Worm (Caenorhabditis elegans) whole organism, L1 larva: ENCODE results near the gene B0001.5.
"Not testable (repeated sequence)": the region's sequence is repeated elsewhere in the genome, so short reads cannot be mapped to it uniquely, and the experiment has no call there.

Experiments
- C16A3.4 ChIP-seq: fragments of 150-350 bp; optimal IDR thresholded peaks from 2 replicates; lab custom pipeline; 2014; ENCODE audit warnings: missing biosample characterization, missing genetic modification characterization
- C34B4.2 ChIP-seq: sonication (generic microtip); optimal IDR thresholded peaks from 2 replicates; lab custom pipeline; 2017; ENCODE audit warnings: mild to moderate bottlenecking, missing genetic modification characterization, missing compliant biosample characterization
- aha-1 ChIP-seq: fragments of 150-350 bp; optimal IDR thresholded peaks from 2 replicates; lab custom pipeline; 2014; ENCODE audit warnings: missing biosample characterization, missing genetic modification characterization
- aly-2 ChIP-seq: fragments of 150-350 bp; optimal IDR thresholded peaks from 2 replicates; lab custom pipeline; 2014; ENCODE audit warnings: missing biosample characterization, missing genetic modification characterization
- ama-1 ChIP-seq: fragments of 150-350 bp; optimal IDR thresholded peaks from 2 replicates; lab custom pipeline; 2014
- blmp-1 ChIP-seq: fragments of 150-350 bp; optimal IDR thresholded peaks from 2 replicates; lab custom pipeline; 2014; ENCODE audit warnings: missing biosample characterization, missing genetic modification characterization
- ceh-8 ChIP-seq: fragments of 200-800 bp; sonication (Bioruptor generic); optimal IDR thresholded peaks from 2 replicates; lab custom pipeline; 2018; ENCODE audit warnings: mild to moderate bottlenecking, missing genetic modification characterization, moderate library complexity, missing compliant biosample characterization
- ceh-88 ChIP-seq: fragments of 200-800 bp; sonication (Bioruptor generic); IDR thresholded peaks from 2 replicates; pipeline ENCODE4 v1.3.6; 2022; ENCODE audit warnings: missing genetic modification characterization, missing compliant biosample characterization
- ceh-90 ChIP-seq: sonication (generic microtip); optimal IDR thresholded peaks from 2 replicates; lab custom pipeline; 2016; ENCODE audit warnings: missing genetic modification characterization, missing compliant biosample characterization
- dpl-1 ChIP-seq, 3 experiments: fragments of 150-350 bp in 2 of 3; sonication (generic microtip) in 1 of 3; optimal IDR thresholded peaks; 2 replicates each; lab custom pipeline; 2014 to 2017; ENCODE audit warnings: missing biosample characterization in 3 of 3, missing genetic modification characterization in 3 of 3, missing genetic modification reagents in 3 of 3
- efl-1 ChIP-seq, 4 experiments: fragments of 150-350 bp; optimal IDR thresholded peaks in 3 of 4; peaks in 1 of 4; 1 replicate in 1 of 4; 2 replicates in 3 of 4; lab custom pipeline; 2014; ENCODE audit warnings: missing biosample characterization in 2 of 4, missing genetic modification characterization in 2 of 4, missing genetic modification reagents in 2 of 4
- efl-3 ChIP-seq: fragments of 200-800 bp; sonication (Bioruptor generic); optimal IDR thresholded peaks from 2 replicates; lab custom pipeline; 2018; ENCODE audit warnings: mild to moderate bottlenecking, missing genetic modification characterization, missing compliant biosample characterization
- egl-27 ChIP-seq, 2 experiments: fragments of 150-350 bp in 1 of 2; sonication (generic microtip); optimal IDR thresholded peaks; 3 replicates each; lab custom pipeline; 2017 to 2018; ENCODE audit warnings: missing biosample characterization in 2 of 2, missing genetic modification characterization in 2 of 2, missing genetic modification reagents in 2 of 2
- ets-5 ChIP-seq: fragments of 200-800 bp; sonication (Bioruptor generic); IDR thresholded peaks from 2 replicates; pipeline ENCODE4 v1.3.6; 2022; ENCODE audit warnings: missing genetic modification characterization, missing compliant biosample characterization
- fkh-10 ChIP-seq: sonication (generic microtip); optimal IDR thresholded peaks from 2 replicates; lab custom pipeline; 2017; ENCODE audit warnings: missing biosample characterization, missing genetic modification reagents, missing genetic modification characterization
- fos-1 ChIP-seq: fragments of 150-350 bp; optimal IDR thresholded peaks from 2 replicates; lab custom pipeline; 2014; ENCODE audit warnings: missing biosample characterization, missing genetic modification characterization
- hpl-2 ChIP-seq: fragments of 150-350 bp; optimal IDR thresholded peaks from 2 replicates; lab custom pipeline; 2014; ENCODE audit warnings: missing biosample characterization, missing genetic modification reagents, missing genetic modification characterization
- irx-1 ChIP-seq: sonication (generic microtip); optimal IDR thresholded peaks from 2 replicates; lab custom pipeline; 2016; ENCODE audit warnings: missing genetic modification characterization, missing compliant biosample characterization
- jun-1 ChIP-seq: fragments of 150-350 bp; optimal IDR thresholded peaks from 2 replicates; lab custom pipeline; 2014; ENCODE audit warnings: missing biosample characterization, missing genetic modification reagents, missing genetic modification characterization
- lin-14 ChIP-seq: fragments of 200-800 bp; sonication (Bioruptor generic); optimal IDR thresholded peaks from 2 replicates; lab custom pipeline; 2018; ENCODE audit warnings: mild to moderate bottlenecking, missing genetic modification characterization, moderate library complexity, missing compliant biosample characterization
- mef-2 ChIP-seq: fragments of 150-350 bp; optimal IDR thresholded peaks from 2 replicates; lab custom pipeline; 2014; ENCODE audit warnings: missing biosample characterization, missing genetic modification characterization
- mep-1 ChIP-seq: fragments of 150-350 bp; optimal IDR thresholded peaks from 2 replicates; lab custom pipeline; 2014; ENCODE audit warnings: missing biosample characterization, missing genetic modification characterization
- nhr-11 ChIP-seq: fragments of 150-350 bp; optimal IDR thresholded peaks from 2 replicates; lab custom pipeline; 2014; ENCODE audit warnings: missing biosample characterization, missing genetic modification characterization
- nhr-20 ChIP-seq: sonication (generic microtip); optimal IDR thresholded peaks from 2 replicates; lab custom pipeline; 2016; ENCODE audit warnings: mild to moderate bottlenecking, missing genetic modification characterization, missing compliant biosample characterization
- nhr-28 ChIP-seq: fragments of 150-350 bp; optimal IDR thresholded peaks from 2 replicates; lab custom pipeline; 2014; ENCODE audit warnings: missing biosample characterization, missing genetic modification characterization
- nhr-71 ChIP-seq: sonication (generic microtip); optimal IDR thresholded peaks from 2 replicates; lab custom pipeline; 2016; ENCODE audit warnings: mild to moderate bottlenecking, missing genetic modification characterization, moderate library complexity, missing compliant biosample characterization
- nhr-76 ChIP-seq: sonication (generic microtip); optimal IDR thresholded peaks from 2 replicates; lab custom pipeline; 2017; ENCODE audit warnings: missing biosample characterization, missing genetic modification characterization
- nhr-84 ChIP-seq: sonication (generic microtip); optimal IDR thresholded peaks from 2 replicates; lab custom pipeline; 2017; ENCODE audit warnings: missing biosample characterization, missing genetic modification characterization
- nhr-85 ChIP-seq: sonication (generic microtip); peaks from one replicate; lab custom pipeline; 2016; ENCODE audit warnings: missing genetic modification characterization, inconsistent platforms, missing compliant biosample characterization
- nhr-90 ChIP-seq: sonication (generic microtip); optimal IDR thresholded peaks from 2 replicates; lab custom pipeline; 2016; ENCODE audit warnings: mild to moderate bottlenecking, missing genetic modification characterization, missing compliant biosample characterization; ENCODE audit not compliant: poor library complexity
- pqm-1 ChIP-seq: sonication (generic microtip); optimal IDR thresholded peaks from 3 replicates; lab custom pipeline; 2017; ENCODE audit warnings: missing biosample characterization, missing genetic modification characterization
- rnt-1 ChIP-seq: sonication (generic microtip); optimal IDR thresholded peaks from 2 replicates; lab custom pipeline; 2016; ENCODE audit warnings: mild to moderate bottlenecking, missing genetic modification characterization, moderate library complexity, missing compliant biosample characterization
- skn-1 ChIP-seq: fragments of 150-350 bp; optimal IDR thresholded peaks from 2 replicates; lab custom pipeline; 2014; ENCODE audit warnings: missing biosample characterization, missing genetic modification characterization
- sox-4 ChIP-seq: sonication (generic microtip); optimal IDR thresholded peaks from 2 replicates; lab custom pipeline; 2016; ENCODE audit warnings: missing genetic modification characterization, missing compliant biosample characterization
- sptf-1 ChIP-seq: fragments of 150-350 bp; optimal IDR thresholded peaks from 2 replicates; lab custom pipeline; 2014; ENCODE audit warnings: missing biosample characterization, missing genetic modification characterization
- sup-37 ChIP-seq: fragments of 200-800 bp; sonication (Bioruptor generic); optimal IDR thresholded peaks from 2 replicates; lab custom pipeline; 2018; ENCODE audit warnings: mild to moderate bottlenecking, missing genetic modification characterization, missing compliant biosample characterization
- tbx-2 ChIP-seq: sonication (generic microtip); optimal IDR thresholded peaks from 2 replicates; lab custom pipeline; 2016; ENCODE audit warnings: missing genetic modification characterization, missing compliant biosample characterization
- unc-30 ChIP-seq: sonication (generic microtip); optimal IDR thresholded peaks from 2 replicates; lab custom pipeline; 2017; ENCODE audit warnings: missing biosample characterization, missing genetic modification characterization
- unc-62 ChIP-seq: fragments of 150-350 bp; optimal IDR thresholded peaks from 2 replicates; lab custom pipeline; 2014; ENCODE audit warnings: missing biosample characterization, missing genetic modification reagents, missing genetic modification characterization
- unc-86 ChIP-seq: sonication (generic microtip); optimal IDR thresholded peaks from 2 replicates; lab custom pipeline; 2016; ENCODE audit warnings: missing genetic modification characterization, missing compliant biosample characterization
- vab-15 ChIP-seq: sonication (generic microtip); optimal IDR thresholded peaks from 2 replicates; lab custom pipeline; 2017; ENCODE audit warnings: missing genotype, mild to moderate bottlenecking, missing genetic modification characterization, missing compliant biosample characterization
- xbp-1 ChIP-seq: sonication (generic microtip); optimal IDR thresholded peaks from 2 replicates; lab custom pipeline; 2016; ENCODE audit warnings: missing genetic modification characterization, missing compliant biosample characterization

B0001.5 gene

DNA sequence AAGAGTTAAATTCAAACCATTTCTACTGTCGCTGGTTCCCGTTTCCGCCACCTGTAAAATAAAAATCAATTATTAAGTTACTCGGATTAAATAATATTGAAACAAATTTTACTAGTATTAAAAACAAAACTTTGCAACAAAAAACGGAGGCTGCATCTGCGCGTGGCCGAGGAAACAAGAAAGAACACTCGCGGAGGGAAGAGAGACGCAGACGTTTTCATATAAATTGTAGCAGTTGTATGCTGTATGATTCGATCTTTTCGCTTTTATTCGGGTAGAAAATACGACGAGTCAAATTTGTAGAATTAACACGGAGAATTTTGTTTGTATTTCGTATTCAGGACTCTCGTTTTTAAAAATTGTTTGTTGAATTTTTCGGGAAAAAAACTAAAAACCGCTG lies 2.5 kb upstream of the B0001.5 start, which contains the start of gene B0001.3:
B0001.3 (minus strand) TSS at position 55 of the 400 bp plus-strand sequence.
- no peak for TF ChIP-seq sptf-1 (tag; lab: Kevin White, UChicago)
- TF ChIP-seq blmp-1: peak; percentile 72
- no peak for TF ChIP-seq ceh-88 (GFP tag; lab: Robert Waterston, UW)

DNA sequence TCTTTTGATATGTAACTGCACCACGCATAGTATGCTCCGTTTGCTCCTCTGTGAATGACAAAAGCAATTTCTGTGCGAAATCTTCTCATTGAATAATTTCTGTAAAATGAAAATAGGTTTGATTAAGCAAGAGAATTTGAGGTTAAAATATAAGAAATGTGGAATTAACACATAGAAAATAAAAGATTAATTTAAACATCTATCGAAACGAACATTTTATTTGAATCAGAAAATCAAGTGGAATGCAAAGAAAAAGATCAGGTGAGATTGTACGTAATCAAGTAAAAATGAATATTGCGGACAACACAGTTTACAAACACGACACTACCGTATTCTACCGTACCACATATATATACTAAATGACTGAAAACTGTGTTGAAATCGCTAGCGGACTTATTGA lies 2.2 kb downstream of the B0001.5 start, which contains the start of gene B0001.8:
B0001.8 (minus strand) TSS at position 101 of the 400 bp plus-strand sequence.
- TF ChIP-seq C34B4.2 (tag; lab: Kevin White, UChicago): no peak

DNA sequence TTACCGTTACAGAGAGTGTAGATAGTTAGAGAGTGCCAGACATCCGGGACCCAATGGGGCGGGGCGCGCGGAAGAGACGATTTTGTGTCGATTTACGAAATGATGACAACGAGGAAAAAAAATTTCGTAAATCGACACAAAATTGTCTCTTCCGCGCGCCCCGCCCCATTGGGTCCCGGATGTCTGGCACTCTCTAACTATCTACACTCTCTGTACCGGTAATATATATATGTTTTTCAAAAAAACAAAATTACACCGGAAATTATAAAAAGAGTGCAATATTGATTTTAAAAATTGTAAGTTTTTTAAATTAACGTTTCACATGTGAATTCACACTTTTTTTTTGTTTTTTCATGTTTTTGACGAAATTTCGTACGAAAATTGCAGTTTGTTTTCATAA lies 5.0 kb downstream of the B0001.5 start, which contains the start of gene B0001.4:
B0001.4 (minus strand) TSS at position 101 of the 400 bp plus-strand sequence.
- not testable (repeated sequence) for TF ChIP-seq vab-15; rnt-1 (tag; lab: Kevin White, UChicago); skn-1

DNA sequence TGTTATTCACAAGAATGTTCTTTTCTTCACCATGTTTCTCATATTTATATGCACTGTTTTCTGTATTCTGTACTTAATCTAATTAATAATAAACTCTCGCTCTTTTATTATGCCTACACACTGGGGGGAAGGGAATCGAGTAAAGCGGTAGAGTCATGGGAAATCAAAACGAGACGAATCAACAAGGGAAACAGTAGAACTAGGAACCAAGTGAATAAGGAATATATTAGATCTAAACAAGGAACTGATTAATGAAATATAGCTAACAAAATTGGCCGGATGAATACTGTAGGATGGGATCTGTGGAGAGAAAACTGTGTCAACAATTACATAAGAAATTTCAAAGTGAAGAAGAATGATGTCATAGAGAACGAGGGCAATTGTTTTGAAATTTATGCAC lies 8.1 kb downstream of the B0001.5 start:
- TF ChIP-seq C16A3.4 (tag; lab: Kevin White, UChicago): no peak
- peak; percentile 44 for TF ChIP-seq nhr-85 (tag; lab: Kevin White, UChicago)
- peak; percentile 78 for TF ChIP-seq ceh-8 (GFP tag; lab: Kevin White, UChicago)
- TF ChIP-seq nhr-11 (tag; lab: Kevin White, UChicago): no peak
- no peak for TF ChIP-seq xbp-1
- no peak for TF ChIP-seq ets-5 (GFP tag; lab: Robert Waterston, UW)

DNA sequence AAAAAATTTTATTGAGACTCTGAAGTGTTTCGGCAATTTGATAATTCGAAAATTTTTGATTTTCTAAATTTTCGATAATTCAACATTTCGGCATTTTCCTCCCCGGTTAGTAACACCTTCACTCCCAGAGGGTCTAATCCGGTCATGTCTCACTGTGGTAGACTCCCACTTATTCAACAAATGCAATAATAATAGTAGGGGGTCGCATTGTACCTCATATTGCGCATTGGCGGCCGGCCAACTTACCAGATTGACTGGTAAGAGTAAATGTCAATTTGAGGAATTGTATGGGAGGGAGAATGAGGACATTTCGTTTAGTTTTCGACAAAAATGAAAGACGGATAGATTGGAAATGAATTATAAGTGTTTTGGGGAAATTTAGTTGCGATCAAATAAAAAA lies 9.4 kb downstream of the B0001.5 start:
- TF ChIP-seq blmp-1: peak; percentile 27
- TF ChIP-seq mep-1 (tag; lab: Kevin White, UChicago): peak; percentile 18
- peak; percentile 71 for TF ChIP-seq nhr-85 (tag; lab: Kevin White, UChicago)
- no peak for TF ChIP-seq tbx-2 (tag; lab: Kevin White, UChicago)

DNA sequence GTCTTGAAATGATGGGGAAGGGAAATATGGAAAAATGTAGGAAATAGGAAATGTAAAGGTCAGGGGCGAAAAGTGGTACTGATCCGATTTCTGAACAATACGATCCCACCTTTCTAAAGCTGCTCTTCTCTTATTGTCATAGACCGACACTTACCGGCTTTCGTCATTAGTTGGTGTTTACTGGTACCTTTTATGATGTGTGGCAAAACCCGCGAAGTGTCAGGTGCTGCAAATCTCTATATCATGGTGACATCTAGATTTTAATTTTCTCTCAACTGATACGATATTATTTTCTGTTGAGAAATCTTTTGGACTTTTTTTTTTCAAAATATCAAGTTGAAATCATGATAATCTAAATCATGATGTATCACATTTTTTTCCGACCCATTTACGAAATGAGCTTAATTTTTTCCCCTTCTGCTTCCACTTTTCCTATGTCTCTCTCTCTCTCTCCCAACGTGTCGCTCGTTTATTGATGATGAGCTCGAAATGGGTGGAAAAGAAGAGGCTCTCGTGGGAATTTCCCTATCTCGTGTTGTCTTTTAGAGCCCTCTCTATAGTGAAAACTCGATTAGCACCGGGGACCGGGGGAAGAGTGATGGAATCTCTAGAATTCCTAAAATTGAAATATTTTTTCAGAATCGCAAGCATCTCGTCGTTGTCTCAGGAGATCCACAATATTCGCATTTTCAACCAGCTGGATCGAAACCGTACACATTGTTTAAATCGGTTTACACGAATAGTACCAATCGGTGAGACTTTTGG lies 11.6 kb downstream of the B0001.5 start:
- no peak for TF ChIP-seq aha-1 (tag; lab: Kevin White, UChicago)
- no peak for TF ChIP-seq jun-1
- no peak for TF ChIP-seq unc-86 (tag; lab: Kevin White, UChicago)
- TF ChIP-seq efl-1 (optimal IDR thresholded peaks at IDR 0.05; lab: Kevin White, UChicago): no peak
- peak in 1 of 2 experiments; percentile 55 for TF ChIP-seq efl-1 (GFP tag; optimal IDR thresholded peaks at IDR 0.05 in 1 of 2; lab: Kevin White, UChicago)
- no peak for TF ChIP-seq nhr-20 (tag; lab: Kevin White, UChicago)
- TF ChIP-seq aly-2 (tag; lab: Kevin White, UChicago): no peak
- no peak for TF ChIP-seq dpl-1 (GFP tag; optimal IDR thresholded peaks at IDR 0.05; lab: Kevin White, UChicago)
- no peak for TF ChIP-seq mef-2
- TF ChIP-seq fos-1: no peak
- TF ChIP-seq sox-4 (tag; lab: Kevin White, UChicago): no peak
- no peak for TF ChIP-seq pqm-1
- TF ChIP-seq nhr-85 (tag; lab: Kevin White, UChicago): peak; percentile 9
- TF ChIP-seq ceh-88 (GFP tag; lab: Robert Waterston, UW): no peak
- no peak for TF ChIP-seq ets-5 (GFP tag; lab: Robert Waterston, UW)
- no peak for TF ChIP-seq egl-27 (tag; optimal IDR thresholded peaks at IDR 0.05; lab: Kevin White, UChicago)
- no peak for TF ChIP-seq sup-37
- TF ChIP-seq unc-30 (tag; lab: Kevin White, UChicago): no peak
- TF ChIP-seq ama-1 (lab: Kevin White, UChicago): no peak
- TF ChIP-seq lin-14 (GFP tag; lab: Kevin White, UChicago): peak; percentile 46
- no peak for TF ChIP-seq hpl-2
- no peak for TF ChIP-seq fkh-10
- no peak for TF ChIP-seq nhr-28 (tag; lab: Kevin White, UChicago)
- TF ChIP-seq nhr-90 (tag; lab: Kevin White, UChicago): no peak
- no peak for TF ChIP-seq irx-1 (tag; lab: Kevin White, UChicago)
- no peak for TF ChIP-seq ceh-90 (tag; lab: Kevin White, UChicago)
- TF ChIP-seq blmp-1: no peak
- TF ChIP-seq nhr-76: no peak
- no peak for TF ChIP-seq nhr-84 (tag; lab: Kevin White, UChicago)
- no peak for TF ChIP-seq efl-3 (GFP tag; lab: Kevin White, UChicago)
- no peak for TF ChIP-seq nhr-71 (tag; lab: Kevin White, UChicago)
- TF ChIP-seq unc-62 (GFP tag; lab: Kevin White, UChicago): no peak
